Worm (Caenorhabditis elegans) whole organism, L2 larva: Measurements from ENCODE around the gene ncx-8.

Experiments
- C34F6.9 ChIP-seq: fragments of 150-350 bp; optimal IDR thresholded peaks from 2 replicates; lab custom pipeline; 2014; ENCODE audit warnings: missing biosample characterization, missing genetic modification characterization
- F13H6.1 ChIP-seq: sonication (generic microtip); optimal IDR thresholded peaks from 2 replicates; lab custom pipeline; 2016; ENCODE audit warnings: missing genetic modification characterization, missing compliant biosample characterization
- R02D3.7 ChIP-seq: fragments of 150-350 bp; optimal IDR thresholded peaks from 2 replicates; lab custom pipeline; 2014; ENCODE audit warnings: missing biosample characterization, missing genetic modification characterization
- Y55F3AM.14 ChIP-seq: fragments of 200-800 bp; sonication (Bioruptor generic); optimal IDR thresholded peaks from 2 replicates; lab custom pipeline; 2018; ENCODE audit warnings: mild to moderate bottlenecking, missing genetic modification characterization, missing compliant biosample characterization
- ZK546.5 ChIP-seq: sonication (generic microtip); optimal IDR thresholded peaks from 2 replicates; lab custom pipeline; 2017; ENCODE audit warnings: missing biosample characterization, missing genetic modification characterization
- alr-1 ChIP-seq: fragments of 150-350 bp; optimal IDR thresholded peaks from 2 replicates; lab custom pipeline; 2014; ENCODE audit warnings: missing biosample characterization, missing genetic modification characterization
- aly-2 ChIP-seq: fragments of 150-350 bp; optimal IDR thresholded peaks from 2 replicates; lab custom pipeline; 2014; ENCODE audit warnings: missing biosample characterization, missing genetic modification characterization
- ama-1 ChIP-seq: fragments of 150-350 bp; optimal IDR thresholded peaks from 2 replicates; lab custom pipeline; 2018; ENCODE audit warnings: inconsistent platforms
- ceh-16 ChIP-seq: fragments of 150-350 bp; optimal IDR thresholded peaks from 2 replicates; lab custom pipeline; 2014; ENCODE audit warnings: missing biosample characterization, missing genetic modification characterization
- dmd-4 ChIP-seq: sonication (generic microtip); optimal IDR thresholded peaks from 2 replicates; lab custom pipeline; 2017; ENCODE audit warnings: missing biosample characterization, missing genetic modification characterization
- fos-1 ChIP-seq: fragments of 150-350 bp; optimal IDR thresholded peaks from 2 replicates; lab custom pipeline; 2014; ENCODE audit warnings: missing biosample characterization, missing genetic modification characterization
- gmeb-1 ChIP-seq: fragments of 150-350 bp; optimal IDR thresholded peaks from 2 replicates; lab custom pipeline; 2014; ENCODE audit warnings: missing biosample characterization, missing genetic modification characterization
- lin-11 ChIP-seq: fragments of 150-350 bp; sonication (generic microtip); optimal IDR thresholded peaks from 2 replicates; lab custom pipeline; 2014; ENCODE audit warnings: missing biosample characterization, missing genetic modification characterization, inconsistent platforms, mixed read lengths
- lin-13 ChIP-seq: fragments of 150-350 bp; optimal IDR thresholded peaks from 2 replicates; lab custom pipeline; 2014; ENCODE audit warnings: missing biosample characterization, missing genetic modification reagents, missing genetic modification characterization
- lin-39 ChIP-seq: fragments of 150-350 bp; optimal IDR thresholded peaks from 2 replicates; lab custom pipeline; 2014; ENCODE audit warnings: missing biosample characterization, missing genetic modification reagents, missing genetic modification characterization
- lsy-2 ChIP-seq, 2 experiments: fragments of 150-350 bp in 1 of 2; sonication (generic microtip) in 1 of 2; optimal IDR thresholded peaks; 2 replicates each; lab custom pipeline; 2014 to 2017; ENCODE audit warnings: missing biosample characterization in 2 of 2, missing genetic modification characterization in 2 of 2
- mab-5 ChIP-seq: fragments of 150-350 bp; optimal IDR thresholded peaks from 2 replicates; lab custom pipeline; 2014; ENCODE audit warnings: missing biosample characterization, missing genetic modification characterization
- mdl-1 ChIP-seq, 2 experiments: fragments of 150-350 bp in 1 of 2; sonication (generic microtip) in 1 of 2; optimal IDR thresholded peaks; 2 replicates each; lab custom pipeline; 2017; ENCODE audit warnings: missing biosample characterization in 2 of 2, missing genetic modification characterization in 2 of 2
- nhr-10 ChIP-seq: sonication (generic microtip); optimal IDR thresholded peaks from 2 replicates; lab custom pipeline; 2017; ENCODE audit warnings: missing biosample characterization, missing genetic modification characterization
- nhr-11 ChIP-seq: fragments of 150-350 bp; optimal IDR thresholded peaks from 2 replicates; lab custom pipeline; 2014; ENCODE audit warnings: missing biosample characterization, missing genetic modification characterization
- nhr-12 ChIP-seq: fragments of 150-350 bp; optimal IDR thresholded peaks from 2 replicates; lab custom pipeline; 2014; ENCODE audit warnings: missing biosample characterization, missing genetic modification characterization
- nhr-129 ChIP-seq: fragments of 150-350 bp; optimal IDR thresholded peaks from 2 replicates; lab custom pipeline; 2014; ENCODE audit warnings: missing biosample characterization, missing genetic modification characterization
- nhr-21 ChIP-seq: fragments of 150-350 bp; optimal IDR thresholded peaks from 2 replicates; lab custom pipeline; 2014; ENCODE audit warnings: missing biosample characterization, missing genetic modification characterization
- nhr-237 ChIP-seq: fragments of 150-350 bp; optimal IDR thresholded peaks from 2 replicates; lab custom pipeline; 2014; ENCODE audit warnings: missing biosample characterization, missing genetic modification characterization
- nhr-6 ChIP-seq: fragments of 150-350 bp; optimal IDR thresholded peaks from 2 replicates; lab custom pipeline; 2014; ENCODE audit warnings: missing biosample characterization, missing genetic modification characterization
- nhr-77 ChIP-seq: fragments of 150-350 bp; optimal IDR thresholded peaks from 2 replicates; lab custom pipeline; 2014; ENCODE audit warnings: missing biosample characterization, missing genetic modification characterization
- peb-1 ChIP-seq: fragments of 150-350 bp; optimal IDR thresholded peaks from 2 replicates; lab custom pipeline; 2014; ENCODE audit warnings: missing biosample characterization, missing genetic modification characterization
- skn-1 ChIP-seq: sonication (generic microtip); optimal IDR thresholded peaks from 2 replicates; lab custom pipeline; 2017; ENCODE audit warnings: missing biosample characterization, missing genetic modification characterization
- sma-3 ChIP-seq: sonication (generic microtip); optimal IDR thresholded peaks from 2 replicates; lab custom pipeline; 2016; ENCODE audit warnings: missing genetic modification reagents, missing genetic modification characterization, missing compliant biosample characterization
- snpc-4 ChIP-seq: fragments of 150-350 bp; optimal IDR thresholded peaks from 2 replicates; lab custom pipeline; 2014; ENCODE audit warnings: missing biosample characterization, missing genetic modification characterization
- unc-39 ChIP-seq: fragments of 150-350 bp; optimal IDR thresholded peaks from 2 replicates; lab custom pipeline; 2014; ENCODE audit warnings: missing biosample characterization, missing genetic modification characterization
- unc-62 ChIP-seq: fragments of 150-350 bp; optimal IDR thresholded peaks from 2 replicates; lab custom pipeline; 2014; ENCODE audit warnings: missing biosample characterization, missing genetic modification reagents, missing genetic modification characterization
- zag-1 ChIP-seq: fragments of 150-350 bp; optimal IDR thresholded peaks from 2 replicates; lab custom pipeline; 2014; ENCODE audit warnings: missing biosample characterization, missing genetic modification characterization
- ztf-1 ChIP-seq: fragments of 200-800 bp; sonication (Bioruptor generic); conservative IDR thresholded peaks from 2 replicates; pipeline ENCODE4 v1.3.6; 2022; ENCODE audit warnings: missing genetic modification characterization, missing compliant biosample characterization

Gene ncx-8

DNA sequence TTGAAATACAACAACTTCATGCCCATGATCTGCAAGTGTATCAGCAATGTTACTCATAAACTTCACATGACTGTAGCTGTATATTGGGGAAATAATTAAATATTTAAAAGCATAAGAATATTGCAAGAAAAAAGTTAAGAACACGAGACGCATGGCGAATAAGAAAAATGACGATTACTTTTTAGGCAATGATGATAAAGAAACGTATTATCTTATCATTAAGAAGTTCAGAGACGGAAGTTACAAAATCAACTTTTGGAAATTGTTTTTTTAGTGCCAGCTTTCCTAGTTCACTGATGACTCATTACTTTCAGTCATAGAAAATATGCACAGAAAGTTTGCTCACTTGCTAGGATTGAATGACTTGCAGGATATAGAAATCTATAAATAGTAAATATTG, 13.4 kb upstream of the ncx-8 start, which contains the start of gene ugt-7:
ugt-7 (minus strand) TSS at position 161 of the 400 bp plus-strand sequence.
- no peak for TF ChIP-seq lsy-2 (tag; optimal IDR thresholded peaks at IDR 0.05; lab: Kevin White, UChicago)
- TF ChIP-seq fos-1 (tag; lab: Kevin White, UChicago), result peak; percentile 66
- no peak for TF ChIP-seq C34F6.9 (tag; lab: Kevin White, UChicago)

DNA sequence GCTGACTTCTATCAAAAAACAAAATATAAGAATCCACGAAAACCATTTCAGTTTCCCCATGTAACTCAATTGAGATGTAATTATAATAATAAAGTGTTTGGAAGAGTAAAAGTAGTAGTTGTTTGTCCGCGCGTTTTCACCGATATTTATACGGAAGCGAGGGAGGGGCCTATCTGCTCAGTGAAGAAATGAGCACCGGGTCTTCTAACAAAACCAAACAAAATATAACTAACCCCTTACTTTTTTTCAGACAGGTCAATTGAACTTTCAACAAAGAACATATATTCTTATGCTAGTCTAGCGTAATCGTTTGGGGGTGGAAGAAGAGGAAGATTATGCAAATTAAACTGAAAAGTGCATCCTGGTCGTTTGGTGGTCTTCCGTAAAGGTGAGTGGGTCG, 8.2 kb upstream of the ncx-8 start, which contains the start of gene ncx-9:
ncx-9 (minus strand) TSS at position 101 of the 400 bp plus-strand sequence.
- TF ChIP-seq ceh-16 (tag; lab: Kevin White, UChicago), result no peak
- TF ChIP-seq snpc-4 (tag; lab: Kevin White, UChicago), result no peak
- TF ChIP-seq unc-39 (tag; lab: Kevin White, UChicago), result no peak
- no peak for TF ChIP-seq nhr-10 (tag; lab: Kevin White, UChicago)
- TF ChIP-seq lin-13, result no peak
- TF ChIP-seq unc-62 (GFP tag; lab: Kevin White, UChicago), result no peak

DNA sequence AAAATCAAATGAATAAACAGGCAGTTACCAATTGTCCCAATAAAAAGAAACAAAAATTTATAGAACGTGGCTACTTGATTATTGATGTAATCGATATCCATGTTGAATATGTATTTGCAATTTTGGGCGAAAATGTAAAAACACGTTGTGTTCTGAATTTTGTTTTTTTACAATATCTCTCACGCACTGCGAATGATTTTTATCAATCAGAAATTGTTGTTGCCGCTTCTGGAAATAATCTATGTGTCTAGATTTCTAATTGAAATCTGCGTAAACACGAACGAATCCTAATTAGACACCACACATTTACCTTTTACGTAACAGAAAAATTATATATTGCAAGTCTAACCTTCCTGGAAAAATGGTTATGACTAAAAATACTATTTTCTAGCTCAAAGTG, 3.9 kb downstream of the ncx-8 start, which contains the start of gene srsx-13:
srsx-13 (minus strand) TSS at position 101 of the 400 bp plus-strand sequence.
- no peak for TF ChIP-seq nhr-129 (tag; lab: Kevin White, UChicago)
- TF ChIP-seq R02D3.7 (tag; lab: Kevin White, UChicago), result no peak
- TF ChIP-seq ama-1, result no peak
- TF ChIP-seq nhr-11 (tag; lab: Kevin White, UChicago), result no peak
- TF ChIP-seq nhr-12, result no peak
- no peak for TF ChIP-seq alr-1 (tag; lab: Kevin White, UChicago)
- TF ChIP-seq, all 48 proteins: peak for 0

DNA sequence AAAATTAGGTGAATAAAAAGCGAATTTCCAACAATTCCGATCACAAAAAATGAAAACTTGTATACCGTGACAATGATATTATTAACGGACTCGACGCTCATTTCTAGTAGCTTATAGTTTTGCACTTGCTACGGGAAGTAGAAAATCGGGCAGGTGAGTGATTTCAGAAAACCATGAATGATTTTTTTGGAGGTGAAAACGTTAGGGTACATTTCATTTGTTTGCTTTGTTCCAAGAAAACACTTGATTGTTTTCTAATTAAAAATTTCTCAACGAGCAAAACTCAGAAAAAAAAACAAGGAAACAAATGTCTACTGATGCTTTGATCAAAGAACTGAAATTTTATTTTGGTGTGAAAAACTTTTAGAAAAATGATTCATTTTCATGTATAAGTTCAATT, 6.1 kb downstream of the ncx-8 start, which contains the start of gene srsx-12:
srsx-12 (minus strand) TSS at position 101 of the 400 bp plus-strand sequence.
- no peak for TF ChIP-seq ztf-1 (GFP tag; lab: Robert Waterston, UW)
- TF ChIP-seq ama-1, result no peak
- no peak for TF ChIP-seq lin-13
- no peak for TF ChIP-seq unc-39 (tag; lab: Kevin White, UChicago)
- no peak for TF ChIP-seq lin-39 (tag; lab: Kevin White, UChicago)
- no peak for TF ChIP-seq Y55F3AM.14 (GFP tag; lab: Kevin White, UChicago)
- no peak for TF ChIP-seq alr-1 (tag; lab: Kevin White, UChicago)
- no peak for TF ChIP-seq unc-62 (GFP tag; lab: Kevin White, UChicago)
- no peak for TF ChIP-seq R02D3.7 (tag; lab: Kevin White, UChicago)
- TF ChIP-seq nhr-21 (tag; lab: Kevin White, UChicago), result no peak
- no peak for TF ChIP-seq nhr-129 (tag; lab: Kevin White, UChicago)
- no peak for TF ChIP-seq zag-1
- no peak for TF ChIP-seq sma-3 (GFP tag; lab: Kevin White, UChicago)
- no peak for TF ChIP-seq aly-2 (tag; lab: Kevin White, UChicago)
- no peak for TF ChIP-seq peb-1 (tag; lab: Kevin White, UChicago)
- no peak for TF ChIP-seq nhr-6 (tag; lab: Kevin White, UChicago)

DNA sequence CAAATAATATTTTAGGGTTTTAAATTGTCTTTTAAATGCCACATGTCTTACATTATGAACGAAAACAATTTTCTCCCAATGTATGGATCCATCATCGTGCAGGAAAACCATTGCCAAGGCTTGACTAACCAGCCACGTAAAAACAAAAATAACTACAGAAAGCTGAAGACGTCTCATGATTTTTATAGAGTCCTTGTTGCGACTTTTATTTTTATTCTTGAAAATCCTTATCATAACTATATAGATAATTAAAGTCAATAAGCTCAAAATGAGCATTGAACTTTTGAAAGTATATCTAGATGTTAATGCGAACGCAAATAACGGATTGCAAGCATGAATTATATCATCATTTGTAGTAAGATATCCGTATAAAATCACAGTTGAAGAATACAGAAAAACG, 6.9 kb downstream of the ncx-8 start:
- TF ChIP-seq R02D3.7 (tag; lab: Kevin White, UChicago), result no peak
- no peak for TF ChIP-seq Y55F3AM.14 (GFP tag; lab: Kevin White, UChicago)
- no peak for TF ChIP-seq fos-1 (tag; lab: Kevin White, UChicago)
- no peak for TF ChIP-seq ztf-1 (GFP tag; lab: Robert Waterston, UW)
- TF ChIP-seq lin-13, result no peak
- TF ChIP-seq aly-2 (tag; lab: Kevin White, UChicago), result no peak
- no peak for TF ChIP-seq dmd-4 (tag; lab: Kevin White, UChicago)
- no peak for TF ChIP-seq C34F6.9 (tag; lab: Kevin White, UChicago)
- TF ChIP-seq ama-1, result no peak
- TF ChIP-seq nhr-12, result no peak
- TF ChIP-seq mdl-1 (tag; optimal IDR thresholded peaks at IDR 0.05; lab: Kevin White, UChicago), result no peak

DNA sequence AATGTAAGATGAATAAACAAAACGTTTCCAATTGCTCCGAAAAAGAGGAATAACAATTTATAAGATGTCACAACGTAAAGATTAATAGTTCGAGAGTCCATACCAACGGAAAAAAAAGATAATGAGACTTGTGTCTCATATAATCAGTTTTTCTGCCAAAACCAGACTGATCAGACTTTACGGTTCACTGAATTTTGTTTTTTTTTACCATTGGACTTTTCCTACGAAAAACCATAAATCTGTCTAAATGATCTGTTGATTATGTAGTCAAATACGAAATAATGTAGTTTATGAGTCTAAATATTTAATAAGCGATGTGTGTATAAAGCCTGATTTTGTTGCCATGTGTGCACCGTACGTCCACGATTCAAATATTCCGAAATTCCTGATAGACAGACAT, 7.9 kb downstream of the ncx-8 start, which contains the start of gene srsx-11:
srsx-11 (minus strand) TSS at position 101 of the 400 bp plus-strand sequence.
- TF ChIP-seq lin-11 (tag; lab: Kevin White, UChicago) (no peak), ztf-1 (GFP tag; lab: Robert Waterston, UW) (no peak)

DNA sequence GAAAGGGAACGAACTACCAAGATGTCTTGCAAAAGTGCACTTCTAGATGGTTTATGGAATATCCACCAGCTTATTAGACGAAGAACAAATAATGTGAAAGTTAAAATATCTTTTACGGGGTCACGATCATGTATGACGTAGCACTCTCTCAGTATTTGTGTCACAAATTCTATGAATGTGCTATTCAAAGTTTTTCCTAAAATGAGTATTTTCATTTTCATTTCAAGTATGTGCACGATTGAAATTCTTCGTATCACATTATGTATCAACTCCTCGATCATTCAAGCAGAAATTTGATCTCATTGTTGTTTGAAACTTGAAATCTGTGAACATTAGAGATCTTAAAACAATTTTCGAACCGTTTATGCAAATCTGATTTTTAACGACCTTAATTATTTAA, 9.5 kb downstream of the ncx-8 start:
- TF ChIP-seq unc-62 (GFP tag; lab: Kevin White, UChicago), result no peak
- no peak for TF ChIP-seq F13H6.1
- no peak for TF ChIP-seq gmeb-1 (tag; lab: Kevin White, UChicago)
- TF ChIP-seq nhr-77 (tag; lab: Kevin White, UChicago), result no peak
- no peak for TF ChIP-seq nhr-237 (tag; lab: Kevin White, UChicago)
- TF ChIP-seq nhr-21 (tag; lab: Kevin White, UChicago), result no peak
- no peak for TF ChIP-seq nhr-10 (tag; lab: Kevin White, UChicago)
- TF ChIP-seq mab-5, result no peak
- no peak for TF ChIP-seq lsy-2 (tag; optimal IDR thresholded peaks at IDR 0.05; lab: Kevin White, UChicago)
- TF ChIP-seq skn-1 (tag; lab: Kevin White, UChicago), result no peak
- no peak for TF ChIP-seq ZK546.5 (tag; lab: Kevin White, UChicago)
- no peak for TF ChIP-seq Y55F3AM.14 (GFP tag; lab: Kevin White, UChicago)
- TF ChIP-seq sma-3 (GFP tag; lab: Kevin White, UChicago), result no peak
- no peak for TF ChIP-seq nhr-11 (tag; lab: Kevin White, UChicago)
- TF ChIP-seq ceh-16 (tag; lab: Kevin White, UChicago), result no peak
- TF ChIP-seq C34F6.9 (tag; lab: Kevin White, UChicago), result no peak
